Worm (Caenorhabditis elegans): ENCODE measurements around the gene T08B6.1.

Gene T08B6.1

ce11 chrIV:4870546-4870945 is 16.6 kb downstream of the T08B6.1 start, which contains the start of gene str-175:
Gene str-175 (minus strand): TSS chrIV:4870646.
- no peak for TF ChIP-seq unc-62 (GFP tag; optimal IDR thresholded peaks at IDR 0.05)

ce11 chrIV:4867610-4868009 is 19.5 kb downstream of the T08B6.1 start, which contains the start of gene str-172:
Gene str-172 (minus strand): TSS chrIV:4867710.
- TF ChIP-seq unc-62 (GFP tag; optimal IDR thresholded peaks at IDR 0.05), result no peak

- TF ChIP-seq unc-62 (GFP tag; optimal IDR thresholded peaks at IDR 0.05), result no peak
Measured at ce11 chrIV:4866599-4866998, 20.6 kb downstream of the T08B6.1 start.

ce11 chrIV:4864524-4864923 is 22.6 kb downstream of the T08B6.1 start:
- no peak for TF ChIP-seq unc-62 (GFP tag; optimal IDR thresholded peaks at IDR 0.05)

- TF ChIP-seq unc-62 (GFP tag; optimal IDR thresholded peaks at IDR 0.05), result no peak
Measured at ce11 chrIV:4861449-4861848, 25.7 kb downstream of the T08B6.1 start, which contains the start of the genes Y17G9A.4 and str-173. Gene Y17G9A.4 (minus strand): TSS chrIV:4861549. Gene str-173 (plus strand): TSS chrIV:4861773.

- TF ChIP-seq unc-62 (GFP tag; optimal IDR thresholded peaks at IDR 0.05), result no peak
Measured at ce11 chrIV:4858573-4858972, 28.6 kb downstream of the T08B6.1 start, which contains the start of gene Y17G9A.3. Gene Y17G9A.3 (minus strand): TSS chrIV:4858673.

ce11 chrIV:4856195-4856594 is 31.0 kb downstream of the T08B6.1 start, which contains the start of gene Y17G9A.2:
Gene Y17G9A.2 (minus strand): TSS chrIV:4856295.
- TF ChIP-seq unc-62 (GFP tag; optimal IDR thresholded peaks at IDR 0.05), result no peak

ce11 chrIV:4846793-4847192 is 40.4 kb downstream of the T08B6.1 start, which contains the start of gene tat-2:
Gene tat-2 (minus strand): TSS chrIV:4846893.
- no peak for TF ChIP-seq unc-62 (GFP tag; optimal IDR thresholded peaks at IDR 0.05)

ce11 chrIV:4842030-4842429 is 45.1 kb downstream of the T08B6.1 start:
- TF ChIP-seq unc-62 (GFP tag; optimal IDR thresholded peaks at IDR 0.05), result no peak
